Worm (Caenorhabditis elegans) whole organism, L3 larva: ENCODE results near the gene C54F6.12.

ENCODE experiments used
- ceh-9 ChIP-seq: sonication (generic microtip); optimal IDR thresholded peaks from 2 replicates; lab custom pipeline; 2018; ENCODE audit warnings: missing biosample characterization, missing genetic modification characterization
- fkh-10 ChIP-seq: sonication (generic microtip); optimal IDR thresholded peaks from 2 replicates; lab custom pipeline; 2017; ENCODE audit warnings: missing biosample characterization, missing genetic modification reagents, missing genetic modification characterization
- sea-2 ChIP-seq: fragments of 150-350 bp; sonication (generic microtip); optimal IDR thresholded peaks from 4 replicates; lab custom pipeline; 2014; ENCODE audit warnings: missing biosample characterization, missing genetic modification reagents, missing genetic modification characterization

DNA sequence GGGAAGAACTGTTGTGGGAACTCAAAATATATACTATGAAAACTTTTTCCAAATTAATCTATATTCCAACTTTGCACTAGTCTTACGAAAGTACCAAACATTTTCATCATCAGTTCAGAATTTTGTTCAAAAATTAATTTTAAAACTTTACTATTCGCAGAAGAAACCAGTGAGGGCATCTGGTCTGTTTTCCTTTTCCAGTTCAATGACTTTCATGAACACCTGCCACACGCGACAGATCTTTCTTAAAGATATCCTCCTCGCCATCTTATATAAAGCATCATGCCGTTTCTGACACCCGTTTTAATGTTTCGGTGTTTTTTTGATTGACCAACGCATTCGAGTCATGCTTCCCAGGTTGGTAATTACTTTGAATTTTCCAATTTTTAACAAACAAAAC is 5.0 kb downstream of the C54F6.12 start, which contains the start of gene C54F6.3:
- TF ChIP-seq fkh-10 (GFP tag; lab: Kevin White, UChicago), result no peak
- no peak for TF ChIP-seq ceh-9 (tag; lab: Kevin White, UChicago)
- TF ChIP-seq sea-2, result no peak
